Fruit fly (Drosophila melanogaster) whole organism, embryonic: ENCODE results near the gene CG10874.

Experiments
- Bgb ChIP-seq: fragments of 200-800 bp; sonication (Bioruptor generic); IDR thresholded peaks from 2 replicates; pipeline ENCODE4 v1.3.6; 2022; ENCODE audit warnings: missing biosample characterization, missing genetic modification characterization; ENCODE audit not compliant: partially characterized antibody
- CG11247 ChIP-seq: fragments of 200-800 bp; sonication (Bioruptor generic); IDR thresholded peaks from 2 replicates; pipeline ENCODE4 v1.3.6; 2022; ENCODE audit warnings: missing biosample characterization, missing genetic modification characterization
- CG11398 ChIP-seq: fragments of 200-800 bp; sonication (Bioruptor generic); optimal IDR thresholded peaks from 2 replicates; lab custom pipeline; 2016; ENCODE audit warnings: missing biosample characterization, missing genetic modification characterization
- CG12155 ChIP-seq: fragments of 200-800 bp; sonication (Bioruptor generic); optimal IDR thresholded peaks from 3 replicates; lab custom pipeline; 2016; ENCODE audit warnings: missing biosample characterization, missing genetic modification characterization
- CG12299 ChIP-seq: fragments of 200-800 bp; sonication (Bioruptor generic); optimal IDR thresholded peaks from 2 replicates; lab custom pipeline; 2018; ENCODE audit warnings: missing biosample characterization, mild to moderate bottlenecking, missing genetic modification characterization
- CG14667 ChIP-seq: fragments of 200-800 bp; sonication (Bioruptor generic); IDR thresholded peaks from 2 replicates; pipeline ENCODE4 v1.3.6; 2022; ENCODE audit warnings: missing biosample characterization, missing genetic modification characterization
- CG15269 ChIP-seq: fragments of 200-800 bp; sonication (Bioruptor generic); optimal IDR thresholded peaks from 2 replicates; lab custom pipeline; 2018; ENCODE audit warnings: missing biosample characterization, mild to moderate bottlenecking, missing genetic modification characterization, moderate library complexity
- CG15479 ChIP-seq: fragments of 200-800 bp; sonication (Bioruptor generic); optimal IDR thresholded peaks from 3 replicates; lab custom pipeline; 2019; ENCODE audit warnings: missing biosample characterization, mild to moderate bottlenecking, missing genetic modification characterization, moderate library complexity
- CG18011 ChIP-seq: fragments of 200-800 bp; sonication (Bioruptor generic); optimal IDR thresholded peaks from 2 replicates; lab custom pipeline; 2017; ENCODE audit warnings: missing biosample characterization, missing genetic modification characterization, mild to moderate bottlenecking, moderate library complexity, missing genotype
- CG18599 ChIP-seq: fragments of 200-800 bp; sonication (Bioruptor generic); optimal IDR thresholded peaks from 3 replicates; lab custom pipeline; 2017; ENCODE audit warnings: missing biosample characterization, missing genetic modification characterization, mild to moderate bottlenecking, moderate library complexity, missing genetic modification reagents
- CG2116 ChIP-seq: fragments of 200-800 bp; sonication (Bioruptor generic); optimal IDR thresholded peaks from 3 replicates; lab custom pipeline; 2018; ENCODE audit warnings: missing biosample characterization, mild to moderate bottlenecking, missing genetic modification characterization
- CG4730 ChIP-seq: fragments of 200-800 bp; sonication (Bioruptor generic); IDR thresholded peaks from 2 replicates; pipeline ENCODE4 v1.3.6; 2022; ENCODE audit warnings: missing biosample characterization, missing genetic modification characterization
- CG7556 ChIP-seq: fragments of 200-800 bp; sonication (Bioruptor generic); optimal IDR thresholded peaks from 2 replicates; lab custom pipeline; 2017; ENCODE audit warnings: missing biosample characterization, mild to moderate bottlenecking, missing genetic modification characterization
- CG9609 ChIP-seq: fragments of 200-800 bp; sonication (Bioruptor generic); optimal IDR thresholded peaks from 3 replicates; lab custom pipeline; 2016; ENCODE audit warnings: missing biosample characterization, missing genetic modification characterization
- CG9797 ChIP-seq: fragments of 200-800 bp; sonication (Bioruptor generic); optimal IDR thresholded peaks from 3 replicates; lab custom pipeline; 2018; ENCODE audit warnings: missing biosample characterization, mild to moderate bottlenecking, missing genetic modification characterization
- CoRest ChIP-seq: fragments of 200-800 bp; sonication (Bioruptor generic); optimal IDR thresholded peaks from 3 replicates; lab custom pipeline; 2018; ENCODE audit warnings: missing biosample characterization, mild to moderate bottlenecking, missing genetic modification characterization, moderate library complexity
- D19B ChIP-seq: fragments of 200-800 bp; sonication (Bioruptor generic); optimal IDR thresholded peaks from 2 replicates; lab custom pipeline; 2017; ENCODE audit warnings: missing biosample characterization, mild to moderate bottlenecking, missing genetic modification characterization
- Ssrp ChIP-seq: fragments of 200-800 bp; sonication (Bioruptor generic); optimal IDR thresholded peaks from 2 replicates; lab custom pipeline; 2018; ENCODE audit warnings: missing biosample characterization, mild to moderate bottlenecking, missing genetic modification characterization, moderate library complexity
- abd-A ChIP-seq: fragments of 200-800 bp; sonication (Bioruptor generic); optimal IDR thresholded peaks from 3 replicates; lab custom pipeline; 2019; ENCODE audit warnings: missing biosample characterization, mild to moderate bottlenecking, missing genetic modification characterization, moderate library complexity
- bigmax ChIP-seq: fragments of 200-800 bp; sonication (Bioruptor generic); optimal IDR thresholded peaks from 2 replicates; lab custom pipeline; 2018; ENCODE audit warnings: missing biosample characterization, mild to moderate bottlenecking, missing genetic modification characterization
- bsh ChIP-seq, 2 experiments: fragments of 200-800 bp; sonication (Bioruptor generic); optimal IDR thresholded peaks; 2 replicates each; lab custom pipeline; 2017 to 2018; ENCODE audit warnings: mild to moderate bottlenecking in 2 of 2, missing biosample characterization in 2 of 2, missing genetic modification characterization in 2 of 2, moderate library complexity in 1 of 2
- chm ChIP-seq: fragments of 200-800 bp; sonication (Bioruptor generic); IDR thresholded peaks from 2 replicates; pipeline ENCODE4 v1.3.6; 2022; ENCODE audit warnings: missing biosample characterization, missing genetic modification characterization
- crp ChIP-seq, 2 experiments: fragments of 200-800 bp; sonication (Bioruptor generic); optimal IDR thresholded peaks; 2 replicates in 1 of 2; 3 replicates in 1 of 2; lab custom pipeline; 2017; ENCODE audit warnings: missing biosample characterization in 2 of 2, missing genetic modification characterization in 2 of 2, mild to moderate bottlenecking in 1 of 2, moderate library complexity in 1 of 2
- cwo ChIP-seq: fragments of 200-800 bp; sonication (Bioruptor generic); optimal IDR thresholded peaks from 3 replicates; lab custom pipeline; 2017; ENCODE audit warnings: missing biosample characterization, missing genetic modification characterization, mild to moderate bottlenecking, moderate library complexity, missing genetic modification reagents
- dati ChIP-seq: fragments of 200-800 bp; sonication (Bioruptor generic); IDR thresholded peaks from 2 replicates; pipeline ENCODE4 v1.3.6; 2022; ENCODE audit warnings: missing biosample characterization, missing genetic modification characterization
- en ChIP-seq: fragments of 200-800 bp; sonication (Bioruptor generic); optimal IDR thresholded peaks from 2 replicates; lab custom pipeline; 2016; ENCODE audit warnings: missing biosample characterization, missing genetic modification characterization
- gsb ChIP-seq: fragments of 200-800 bp; sonication (Bioruptor generic); IDR thresholded peaks from 2 replicates; pipeline ENCODE4 v1.3.6; 2022; ENCODE audit warnings: missing biosample characterization, missing genetic modification characterization
- gt ChIP-seq: fragments of 200-800 bp; sonication (Bioruptor generic); IDR thresholded peaks from 2 replicates; pipeline ENCODE4 v1.3.6; 2022; ENCODE audit warnings: missing biosample characterization, missing genetic modification characterization
- ham ChIP-seq: fragments of 200-800 bp; sonication (Bioruptor generic); IDR thresholded peaks from 2 replicates; pipeline ENCODE4 v1.3.6; 2022; ENCODE audit warnings: missing biosample characterization, missing genetic modification characterization
- hkb ChIP-seq, 2 experiments: fragments of 200-800 bp in 1 of 2; fragments of >200 bp in 1 of 2; sonication (Bioruptor generic) in 1 of 2; IDR thresholded peaks in 1 of 2; optimal IDR thresholded peaks in 1 of 2; 2 replicates each; pipeline versions ENCODE4 v1.3.6 to Lab custom; 2017 to 2022; ENCODE audit warnings: missing biosample characterization in 1 of 2, missing genetic modification characterization in 1 of 2
- kni ChIP-seq: fragments of 200-800 bp; sonication (Bioruptor generic); optimal IDR thresholded peaks from 3 replicates; lab custom pipeline; 2017; ENCODE audit warnings: mild to moderate bottlenecking, missing biosample characterization, missing genetic modification reagents, missing genetic modification characterization
- mld ChIP-seq: fragments of 200-800 bp; sonication (Bioruptor generic); IDR thresholded peaks from 3 replicates; pipeline ENCODE4 v1.3.6; 2022; ENCODE audit warnings: missing biosample characterization, missing genetic modification characterization; ENCODE audit not compliant: partially characterized antibody
- nom ChIP-seq: fragments of 200-800 bp; sonication (Bioruptor generic); optimal IDR thresholded peaks from 2 replicates; lab custom pipeline; 2017; ENCODE audit warnings: missing biosample characterization, missing genetic modification characterization, mild to moderate bottlenecking, moderate library complexity, missing genetic modification reagents
- onecut ChIP-seq: fragments of 200-800 bp; sonication (Bioruptor generic); IDR thresholded peaks from 2 replicates; pipeline ENCODE4 v1.3.6; 2022; ENCODE audit warnings: missing biosample characterization, missing genetic modification characterization
- pan ChIP-seq, 4 experiments: fragments of >200 bp in 3 of 4; fragments of 200-800 bp in 1 of 4; sonication (Bioruptor generic) in 1 of 4; optimal IDR thresholded peaks in 3 of 4; IDR thresholded peaks in 1 of 4; 2 replicates each; pipeline versions ENCODE4 v1.3.6 to Lab custom; 2017 to 2022; ENCODE audit warnings: missing biosample characterization in 2 of 4, missing genetic modification characterization in 2 of 4, mixed read lengths in 1 of 4
- pros ChIP-seq: fragments of 200-800 bp; sonication (Bioruptor generic); optimal IDR thresholded peaks from 3 replicates; lab custom pipeline; 2019; ENCODE audit warnings: missing biosample characterization, mild to moderate bottlenecking, missing genetic modification characterization, moderate library complexity
- sima ChIP-seq: fragments of 200-800 bp; sonication (Bioruptor generic); optimal IDR thresholded peaks from 2 replicates; lab custom pipeline; 2016; ENCODE audit warnings: missing biosample characterization, missing genetic modification characterization
- sna ChIP-seq: fragments of 200-800 bp; sonication (Bioruptor generic); IDR thresholded peaks from 2 replicates; pipeline ENCODE4 v1.3.6; 2022; ENCODE audit warnings: missing biosample characterization, missing genetic modification characterization; ENCODE audit not compliant: partially characterized antibody
- sqz ChIP-seq: fragments of 200-800 bp; sonication (Bioruptor generic); optimal IDR thresholded peaks from 3 replicates; lab custom pipeline; 2018; ENCODE audit warnings: missing biosample characterization, mild to moderate bottlenecking, missing genetic modification characterization
- ssp ChIP-seq: fragments of 200-800 bp; sonication (Bioruptor generic); IDR thresholded peaks from 2 replicates; pipeline ENCODE4 v1.3.6; 2022; ENCODE audit warnings: missing biosample characterization, missing genetic modification characterization
- stc ChIP-seq: fragments of 200-800 bp; sonication (Bioruptor generic); IDR thresholded peaks from 2 replicates; pipeline ENCODE4 v1.3.6; 2022; ENCODE audit warnings: missing biosample characterization, missing genetic modification characterization
- tll ChIP-seq, 2 experiments: fragments of 200-800 bp in 1 of 2; fragments of >200 bp in 1 of 2; sonication (Bioruptor generic) in 1 of 2; optimal IDR thresholded peaks; 2 replicates each; lab custom pipeline; 2017 to 2019; ENCODE audit warnings: missing biosample characterization in 2 of 2, missing genetic modification characterization in 2 of 2, mild to moderate bottlenecking in 1 of 2, moderate library complexity in 1 of 2
- usp ChIP-seq: fragments of >200 bp; optimal IDR thresholded peaks from 2 replicates; lab custom pipeline; 2017; ENCODE audit warnings: missing biosample characterization, missing genetic modification characterization
- vfl ChIP-seq: fragments of 200-800 bp; sonication (Bioruptor generic); optimal IDR thresholded peaks from 2 replicates; lab custom pipeline; 2016; ENCODE audit warnings: missing biosample characterization, missing genetic modification characterization

CG10874 gene

dm6 chr2L:2165864-2166263 lies 26.3 kb downstream of the CG10874 start (continued):
- TF ChIP-seq cwo (GFP tag; lab: Kevin White, UChicago), result peak; percentile 89
- TF ChIP-seq CG12155, result no peak

- TF ChIP-seq CG11247 (GFP tag; lab: Robert Waterston, UW) (no peak), CG15479 (GFP tag; lab: Kevin White, UChicago) (peak; percentile 71), kni (GFP tag; lab: Kevin White, UChicago) (peak; percentile 47), sqz (GFP tag; lab: Kevin White, UChicago) (no peak), crp (GFP tag; optimal IDR thresholded peaks at IDR 0.05; lab: Kevin White, UChicago) (no peak), pros (peak; percentile 61), tll (GFP tag; optimal IDR thresholded peaks at IDR 0.05; lab: Kevin White, UChicago) (peak in 1 of 2 experiments; percentile 77)
Measured at dm6 chr2L:2165238-2165577, 27.0 kb downstream of the CG10874 start.

DNA sequence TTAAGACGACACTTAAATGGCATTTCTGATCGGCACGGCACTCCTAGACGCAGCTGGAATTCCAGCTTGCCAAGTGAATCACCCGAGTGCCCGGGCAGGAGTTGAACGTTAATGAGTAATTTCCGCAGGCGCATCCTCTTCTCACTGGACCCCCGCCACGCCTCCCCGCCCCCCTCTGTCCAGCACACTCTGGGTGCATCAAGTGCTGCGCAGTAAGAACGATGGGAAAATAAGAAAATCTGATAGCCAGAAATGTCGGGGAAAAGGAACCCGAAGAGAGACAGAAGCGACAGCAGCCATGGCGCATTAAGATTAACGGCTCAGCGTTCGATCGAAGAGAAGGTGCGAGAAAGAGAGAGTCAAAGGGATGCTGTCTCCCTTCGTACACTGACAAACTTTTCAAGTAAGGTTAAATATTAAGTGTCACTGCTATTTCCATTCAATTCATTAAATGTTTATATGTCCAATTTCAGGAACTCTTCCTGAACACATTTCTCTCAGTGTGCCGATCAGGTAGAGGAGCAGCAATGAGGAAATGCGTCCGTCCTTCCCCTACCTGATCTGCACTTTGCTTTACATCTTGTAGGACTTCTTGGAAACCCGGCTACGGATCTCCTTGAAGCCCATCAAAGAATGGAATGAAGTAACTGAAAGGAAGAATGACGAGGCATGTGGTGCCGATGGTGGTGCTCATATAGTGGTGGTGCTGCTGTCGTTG lies 27.5 kb downstream of the CG10874 start:
- no peak for TF ChIP-seq hkb (optimal IDR thresholded peaks at IDR 0.05; lab: Kevin White, UChicago)
- TF ChIP-seq hkb (GFP tag; IDR thresholded peaks at IDR 0.05; lab: Robert Waterston, UW), result peak; percentile 54; the same call in 1 of the 2 replicates
- peak; percentile 44 for TF ChIP-seq CG11398 (GFP tag; lab: Kevin White, UChicago)
- peak; percentile 9 for TF ChIP-seq CG9797 (GFP tag; lab: Kevin White, UChicago)
- TF ChIP-seq CG9609 (GFP tag; lab: Kevin White, UChicago), result peak; percentile 7
- no peak for TF ChIP-seq D19B (GFP tag; lab: Kevin White, UChicago)
- TF ChIP-seq gt (GFP tag; lab: Robert Waterston, UW), result peak; percentile 56
- TF ChIP-seq ham (GFP tag; lab: Robert Waterston, UW), result no peak
- no peak for TF ChIP-seq pan (optimal IDR thresholded peaks at IDR 0.05; lab: Kevin White, UChicago)
- peak in 1 of 2 experiments; percentile 48 for TF ChIP-seq pan (GFP tag; optimal IDR thresholded peaks at IDR 0.05 in 1 of 2, IDR thresholded peaks at IDR 0.05 in 1 of 2)
- TF ChIP-seq CoRest (tag; lab: Kevin White, UChicago), result peak; percentile 63
- TF ChIP-seq abd-A (tag; lab: Kevin White, UChicago), result no peak
- TF ChIP-seq CG12299, result no peak
- 0 out of 2 replicates have a peak, but pooled peaks have one; percentile 44 for TF ChIP-seq dati (GFP tag; lab: Robert Waterston, UW)
- peak; percentile 61 for TF ChIP-seq CG4730 (GFP tag; lab: Robert Waterston, UW)
- TF ChIP-seq stc (GFP tag; lab: Robert Waterston, UW), result no peak
- TF ChIP-seq gsb (GFP tag; lab: Robert Waterston, UW), result no peak
- no peak for TF ChIP-seq bigmax
- TF ChIP-seq onecut (GFP tag; lab: Robert Waterston, UW), result peak; percentile 54
- TF ChIP-seq CG18011 (GFP tag; lab: Kevin White, UChicago), result no peak
- TF ChIP-seq nom, result peak; percentile 95
- TF ChIP-seq CG7556, result peak; percentile 56
- peak; percentile 34 for TF ChIP-seq CG18599
- no peak for TF ChIP-seq sima (GFP tag; lab: Kevin White, UChicago)
- TF ChIP-seq Ssrp (tag; lab: Kevin White, UChicago), result peak; percentile 63
- no peak for TF ChIP-seq Bgb
- no peak for TF ChIP-seq usp (GFP tag; lab: Kevin White, UChicago)
- TF ChIP-seq ssp (GFP tag; lab: Robert Waterston, UW), result 0 out of 2 replicates have a peak, but pooled peaks have one; percentile 15
- peak; percentile 79; the same call in 1 of the 2 replicates for TF ChIP-seq chm
- 0 out of 2 replicates have a peak, but pooled peaks have one; percentile 21 for TF ChIP-seq CG14667 (GFP tag; lab: Robert Waterston, UW)
- TF ChIP-seq CG15269 (tag; lab: Kevin White, UChicago), result no peak
- TF ChIP-seq en, result peak; percentile 35
- TF ChIP-seq CG2116 (GFP tag; lab: Kevin White, UChicago), result peak; percentile 29
- TF ChIP-seq sna (GFP tag; lab: Robert Waterston, UW), result no peak
- peak; percentile 71 for TF ChIP-seq vfl (GFP tag; lab: Kevin White, UChicago)
- no peak for TF ChIP-seq mld (GFP tag; lab: Robert Waterston, UW)
- TF ChIP-seq bsh (GFP tag; optimal IDR thresholded peaks at IDR 0.05; lab: Kevin White, UChicago), result peak; percentile 77 to 81
